Worm (Caenorhabditis elegans) whole organism, L2 larva: ENCODE measurements around the gene pals-16.

Experiments used
- ama-1 ChIP-seq: fragments of 150-350 bp; optimal IDR thresholded peaks from 2 replicates; lab custom pipeline; 2018; ENCODE audit warnings: inconsistent platforms
- blmp-1 ChIP-seq: sonication (generic microtip); optimal IDR thresholded peaks from 2 replicates; lab custom pipeline; 2017; ENCODE audit warnings: missing genetic modification characterization, mild to moderate bottlenecking, missing compliant biosample characterization, antibody characterized with exemption, moderate library complexity; ENCODE audit not compliant: insufficient read depth
- ceh-82 ChIP-seq: fragments of 150-350 bp; optimal IDR thresholded peaks from 2 replicates; lab custom pipeline; 2014; ENCODE audit warnings: missing biosample characterization, missing genetic modification characterization
- elt-3 ChIP-seq: sonication (generic microtip); optimal IDR thresholded peaks from 2 replicates; lab custom pipeline; 2017; ENCODE audit warnings: missing biosample characterization, missing genetic modification characterization
- nhr-10 ChIP-seq: sonication (generic microtip); optimal IDR thresholded peaks from 2 replicates; lab custom pipeline; 2017; ENCODE audit warnings: missing biosample characterization, missing genetic modification characterization
- nhr-77 ChIP-seq: fragments of 150-350 bp; optimal IDR thresholded peaks from 2 replicates; lab custom pipeline; 2014; ENCODE audit warnings: missing biosample characterization, missing genetic modification characterization
- ztf-1 ChIP-seq: fragments of 200-800 bp; sonication (Bioruptor generic); conservative IDR thresholded peaks from 2 replicates; pipeline ENCODE4 v1.3.6; 2022; ENCODE audit warnings: missing genetic modification characterization, missing compliant biosample characterization

ce11 chrIII:1446747-1447146, 47.0 kb downstream of the pals-16 start:
- TF ChIP-seq ztf-1 (GFP tag; lab: Robert Waterston, UW) (no peak), blmp-1 (tag; lab: Kevin White, UChicago) (no peak), ama-1 (no peak), nhr-10 (no peak), nhr-77 (tag; lab: Kevin White, UChicago) (no peak), ceh-82 (tag; lab: Kevin White, UChicago) (no peak), elt-3 (tag; lab: Kevin White, UChicago) (no peak)
